Worm (Caenorhabditis elegans) whole organism, L2 larva: ENCODE measurements around the gene Y38E10A.28.

Experiments used
- ZK546.5 ChIP-seq: sonication (generic microtip); optimal IDR thresholded peaks from 2 replicates; lab custom pipeline; 2017; ENCODE audit warnings: missing biosample characterization, missing genetic modification characterization
- egl-27 ChIP-seq: sonication (generic microtip); optimal IDR thresholded peaks from 3 replicates; lab custom pipeline; 2017; ENCODE audit warnings: missing biosample characterization, missing genetic modification reagents, missing genetic modification characterization
- fos-1 ChIP-seq: fragments of 150-350 bp; optimal IDR thresholded peaks from 2 replicates; lab custom pipeline; 2014; ENCODE audit warnings: missing biosample characterization, missing genetic modification characterization
- mdl-1 ChIP-seq, 2 experiments: fragments of 150-350 bp in 1 of 2; sonication (generic microtip) in 1 of 2; optimal IDR thresholded peaks; 2 replicates each; lab custom pipeline; 2017; ENCODE audit warnings: missing biosample characterization in 2 of 2, missing genetic modification characterization in 2 of 2
- nhr-25 ChIP-seq: fragments of 150-350 bp; sonication (generic microtip); optimal IDR thresholded peaks from 3 replicates; lab custom pipeline; 2014; ENCODE audit warnings: missing biosample characterization, missing genetic modification characterization
- snpc-4 ChIP-seq: fragments of 150-350 bp; optimal IDR thresholded peaks from 2 replicates; lab custom pipeline; 2014; ENCODE audit warnings: missing biosample characterization, missing genetic modification characterization
- unc-39 ChIP-seq: fragments of 150-350 bp; optimal IDR thresholded peaks from 2 replicates; lab custom pipeline; 2014; ENCODE audit warnings: missing biosample characterization, missing genetic modification characterization
- unc-62 ChIP-seq: fragments of 150-350 bp; optimal IDR thresholded peaks from 2 replicates; lab custom pipeline; 2014; ENCODE audit warnings: missing biosample characterization, missing genetic modification reagents, missing genetic modification characterization
- ztf-1 ChIP-seq: fragments of 200-800 bp; sonication (Bioruptor generic); conservative IDR thresholded peaks from 2 replicates; pipeline ENCODE4 v1.3.6; 2022; ENCODE audit warnings: missing genetic modification characterization, missing compliant biosample characterization

DNA sequence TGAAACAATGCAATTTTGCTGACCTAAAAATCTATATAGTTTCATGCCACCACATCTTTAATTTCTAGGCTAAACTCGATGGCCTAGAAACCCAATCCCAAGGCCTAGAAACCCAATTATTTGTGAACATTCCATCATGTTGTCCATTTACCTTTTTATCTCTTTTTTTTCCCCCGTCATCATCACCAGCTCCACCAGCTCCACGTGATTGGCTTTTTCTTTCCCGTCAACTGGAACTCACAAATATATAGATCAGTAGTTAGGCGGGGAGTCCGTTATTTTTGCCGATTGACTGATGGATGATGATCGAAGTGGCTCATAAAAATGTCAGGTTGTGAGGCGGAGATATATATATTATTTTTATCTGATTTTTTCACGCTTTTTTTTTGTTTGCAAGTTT lies 28.9 kb downstream of the Y38E10A.28 start:
- TF ChIP-seq unc-62 (GFP tag; lab: Kevin White, UChicago) (no peak), ZK546.5 (no peak), mdl-1 (tag; optimal IDR thresholded peaks at IDR 0.05; lab: Kevin White, UChicago) (no peak), snpc-4 (peak; percentile 14), ztf-1 (no peak), unc-39 (tag; lab: Kevin White, UChicago) (no peak), nhr-25 (tag; lab: Kevin White, UChicago) (no peak), egl-27 (tag; lab: Kevin White, UChicago) (no peak), fos-1 (tag; lab: Kevin White, UChicago) (no peak)
